Fruit fly (Drosophila melanogaster): Measurements from ENCODE around the gene Rpt2.
A peak's percentile ranks its signal among the peaks of the same experiment; 100 is the strongest.

The Rpt2 gene

DNA sequence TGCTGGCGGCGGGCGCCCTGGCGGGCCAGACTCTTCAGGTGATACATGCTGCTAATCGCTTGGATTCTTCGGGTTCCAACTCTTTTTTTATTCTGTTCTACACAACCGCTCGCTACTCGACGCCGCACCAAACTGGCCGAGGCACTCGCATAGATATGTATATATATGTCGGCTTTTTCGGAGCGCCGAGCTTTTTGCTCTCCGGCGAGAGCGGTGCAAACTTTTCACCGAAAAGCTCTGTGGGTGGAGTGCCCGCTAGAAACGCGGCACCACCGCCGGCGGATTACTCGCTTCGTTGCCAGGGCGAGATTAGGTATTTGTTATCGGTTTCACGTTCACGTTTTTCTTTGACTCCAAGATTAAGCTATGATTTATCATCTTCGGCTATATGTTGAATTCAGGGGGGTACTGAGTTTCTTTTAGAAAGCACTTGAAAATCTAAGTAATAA is 11.6 kb upstream of the Rpt2 start, which contains the start of gene Gdh (continued):
- TF ChIP-seq CG11085 (GFP tag; IDR thresholded peaks at IDR 0.05) = peak; percentile 26; the same call in 1 of the 2 replicates
- TF ChIP-seq CG3995 (GFP tag; optimal IDR thresholded peaks at IDR 0.05) = peak; percentile 95
- no peak for TF ChIP-seq croc (GFP tag; conservative IDR thresholded peaks at IDR 0.05)
- TF ChIP-seq pros (GFP tag; optimal IDR thresholded peaks at IDR 0.05) = no peak
- TF ChIP-seq vnd (GFP tag; IDR thresholded peaks at IDR 0.05; ENCODE audit: partially characterized antibody) = no peak
- peak; percentile 59 for TF ChIP-seq NFAT (GFP tag; IDR thresholded peaks at IDR 0.05)
- peak; percentile 5 for TF ChIP-seq CG13424 (tag; optimal IDR thresholded peaks at IDR 0.05)
- no peak for TF ChIP-seq CG3847 (GFP tag; IDR thresholded peaks at IDR 0.05)
- no peak for TF ChIP-seq ash1 (GFP tag; optimal IDR thresholded peaks at IDR 0.05)
- no peak for TF ChIP-seq CG3726 (GFP tag; IDR thresholded peaks at IDR 0.05)
- peak; percentile 40 for TF ChIP-seq sd (tag; optimal IDR thresholded peaks at IDR 0.05)
- peak; percentile 76; the same call in 2 of the 3 replicates for TF ChIP-seq zen2 (GFP tag; IDR thresholded peaks at IDR 0.05; ENCODE audit: partially characterized antibody)
- TF ChIP-seq Bdp1 (GFP tag; optimal IDR thresholded peaks at IDR 0.05) = no peak
- TF ChIP-seq gt (GFP tag; IDR thresholded peaks at IDR 0.05) = no peak
- no peak for TF ChIP-seq psq (GFP tag; optimal IDR thresholded peaks at IDR 0.05)
- TF ChIP-seq CG8944 (GFP tag; optimal IDR thresholded peaks at IDR 0.05) = no peak
- no peak for TF ChIP-seq CG32772 (GFP tag; IDR thresholded peaks at IDR 0.05)
- peak; percentile 18 for TF ChIP-seq MESR4 (GFP tag; optimal IDR thresholded peaks at IDR 0.05)
- TF ChIP-seq Nf-YB (GFP tag; optimal IDR thresholded peaks at IDR 0.05) = no peak
- TF ChIP-seq Elba2 (GFP tag; optimal IDR thresholded peaks at IDR 0.05) = no peak
- TF ChIP-seq zfh1 (GFP tag; IDR thresholded peaks at IDR 0.05) = no peak
- TF ChIP-seq vfl (GFP tag; optimal IDR thresholded peaks at IDR 0.05) = no peak
- peak; percentile 31 for TF ChIP-seq CG2678 (tag; optimal IDR thresholded peaks at IDR 0.05)
- TF ChIP-seq nom (GFP tag; optimal IDR thresholded peaks at IDR 0.05) = peak; percentile 72
- TF ChIP-seq Max (GFP tag; optimal IDR thresholded peaks at IDR 0.05) = peak; percentile 15
- TF ChIP-seq CoRest (tag; optimal IDR thresholded peaks at IDR 0.05) = no peak
- TF ChIP-seq aop (GFP tag; IDR thresholded peaks at IDR 0.05) = no peak
- peak; percentile 22 for TF ChIP-seq CG17359 (tag; optimal IDR thresholded peaks at IDR 0.05)
- no peak for TF ChIP-seq sc (optimal IDR thresholded peaks at IDR 0.05)
- TF ChIP-seq sc (GFP tag; optimal IDR thresholded peaks at IDR 0.05) = no peak
- TF ChIP-seq CG18599 (GFP tag; optimal IDR thresholded peaks at IDR 0.05) = peak; percentile 55
- TF ChIP-seq Ptx1 (GFP tag; IDR thresholded peaks at IDR 0.05) = no peak
- TF ChIP-seq kay (GFP tag; optimal IDR thresholded peaks at IDR 0.05) = no peak
- no peak for TF ChIP-seq CG14667 (GFP tag; IDR thresholded peaks at IDR 0.05)
- no peak for TF ChIP-seq CG3838 (GFP tag; optimal IDR thresholded peaks at IDR 0.05)
- no peak for TF ChIP-seq CkIIα-i1 (GFP tag; IDR thresholded peaks at IDR 0.05)
- TF ChIP-seq CG12659 (GFP tag; optimal IDR thresholded peaks at IDR 0.05) = no peak
- TF ChIP-seq chif (GFP tag; optimal IDR thresholded peaks at IDR 0.05) = no peak
- TF ChIP-seq CG1529 (GFP tag; optimal IDR thresholded peaks at IDR 0.05) = no peak
- TF ChIP-seq CG1832 (GFP tag; optimal IDR thresholded peaks at IDR 0.05) = no peak
- peak; percentile 65 for TF ChIP-seq Hand (GFP tag; optimal IDR thresholded peaks at IDR 0.05)
- no peak for TF ChIP-seq odd (GFP tag; optimal IDR thresholded peaks at IDR 0.05)
- TF ChIP-seq CG8089 (GFP tag; optimal IDR thresholded peaks at IDR 0.05) = no peak
- TF ChIP-seq CG11696 (GFP tag; IDR thresholded peaks at IDR 0.05) = peak; percentile 49; the same call in 1 of the 2 replicates
- no peak for TF ChIP-seq ind (GFP tag; optimal IDR thresholded peaks at IDR 0.05)
- no peak for TF ChIP-seq CG15073 (GFP tag; optimal IDR thresholded peaks at IDR 0.05)
- TF ChIP-seq CG1024 (GFP tag; IDR thresholded peaks at IDR 0.05) = no peak
- no peak for TF ChIP-seq CG13775 (GFP tag; optimal IDR thresholded peaks at IDR 0.05)
- no peak for TF ChIP-seq gce (GFP tag; IDR thresholded peaks at IDR 0.05)
- TF ChIP-seq CG2712 (tag; optimal IDR thresholded peaks at IDR 0.05) = peak; percentile 27
- TF ChIP-seq Mrtf (GFP tag; IDR thresholded peaks at IDR 0.05) = no peak
- no peak for TF ChIP-seq trh (GFP tag; optimal IDR thresholded peaks at IDR 0.05)

Data from whole organism, embryonic.